Fruit fly (Drosophila melanogaster) whole organism: ENCODE measurements around the gene CG7910.

Source experiments
- CG8478 ChIP-seq: fragments of >200 bp; optimal IDR thresholded peaks from 2 replicates; lab custom pipeline; 2018; ENCODE audit warnings: inconsistent platforms
- Dll ChIP-seq: fragments of >200 bp; optimal IDR thresholded peaks from 2 replicates; lab custom pipeline; 2017
- EcR ChIP-seq, 2 experiments: fragments of >200 bp; optimal IDR thresholded peaks; 2 replicates each; lab custom pipeline; 2017; ENCODE audit warnings: missing biosample characterization in 2 of 2, missing genetic modification characterization in 2 of 2, missing genetic modification reagents in 2 of 2
- pan ChIP-seq: fragments of >200 bp; optimal IDR thresholded peaks from 2 replicates; lab custom pipeline; 2017
- psq ChIP-seq: fragments of >200 bp; optimal IDR thresholded peaks from 2 replicates; lab custom pipeline; 2017
- usp ChIP-seq: fragments of >200 bp; optimal IDR thresholded peaks from 2 replicates; lab custom pipeline; 2017; ENCODE audit warnings: missing biosample characterization, missing genetic modification characterization, mixed read lengths

dm6 chr3R:8122198-8122970 lies 35.3 kb downstream of the CG7910 start, which contains the start of gene CG7878:
- no peak for TF ChIP-seq EcR (GFP tag; optimal IDR thresholded peaks at IDR 0.05; lab: Kevin White, UChicago)
- TF ChIP-seq usp (GFP tag; lab: Kevin White, UChicago) = no peak
- no peak for TF ChIP-seq CG8478 (lab: Kevin White, UChicago)
- no peak for TF ChIP-seq psq (lab: Kevin White, UChicago)
- TF ChIP-seq pan (lab: Kevin White, UChicago) = no peak
- no peak for TF ChIP-seq Dll (lab: Kevin White, UChicago)
